Worm (Caenorhabditis elegans) whole organism, L4/young adult: ENCODE measurements around the gene tpra-1.
A peak's percentile ranks its signal among the peaks of the same experiment; 100 is the strongest.

ENCODE experiments used
- W03F9.2 ChIP-seq: fragments of 150-350 bp; optimal IDR thresholded peaks from 2 replicates; lab custom pipeline; 2014; ENCODE audit warnings: missing biosample characterization, missing genetic modification characterization
- dao-5 ChIP-seq: sonication (generic microtip); optimal IDR thresholded peaks from 2 replicates; lab custom pipeline; 2016; ENCODE audit warnings: missing genotype, missing genetic modification characterization, moderate library complexity, missing compliant biosample characterization
- him-1 ChIP-seq: sonication (generic microtip); optimal IDR thresholded peaks from 2 replicates; lab custom pipeline; 2016; ENCODE audit warnings: missing genotype, missing genetic modification reagents, missing genetic modification characterization, missing compliant biosample characterization

Gene tpra-1

DNA sequence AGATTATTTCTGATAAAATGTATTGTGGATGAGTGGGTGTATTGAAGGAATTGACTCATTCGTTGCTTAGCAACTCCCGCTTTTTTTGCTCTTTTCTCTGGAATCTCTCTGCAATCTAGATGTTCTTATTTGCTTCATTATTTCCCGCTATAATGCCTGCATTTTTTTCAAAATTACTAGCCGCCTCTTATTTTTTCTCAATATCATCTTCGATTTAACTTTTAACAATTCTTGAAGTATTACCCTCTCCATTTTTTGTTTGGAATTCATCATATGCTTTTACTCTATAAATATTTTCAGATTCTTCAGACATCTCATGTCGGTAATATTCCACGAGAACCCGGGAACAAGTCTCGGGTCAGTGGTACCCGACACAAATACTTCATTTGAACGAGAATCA lies at the start of gene tpra-1:
Gene tpra-1, plus strand, starts transcription at position 301 of the 400 bp plus-strand sequence.
- TF ChIP-seq W03F9.2 (tag; lab: Kevin White, UChicago), result no peak
- no peak for TF ChIP-seq dao-5 (tag; lab: Kevin White, UChicago)
- TF ChIP-seq him-1 (tag; lab: Kevin White, UChicago), result no peak

DNA sequence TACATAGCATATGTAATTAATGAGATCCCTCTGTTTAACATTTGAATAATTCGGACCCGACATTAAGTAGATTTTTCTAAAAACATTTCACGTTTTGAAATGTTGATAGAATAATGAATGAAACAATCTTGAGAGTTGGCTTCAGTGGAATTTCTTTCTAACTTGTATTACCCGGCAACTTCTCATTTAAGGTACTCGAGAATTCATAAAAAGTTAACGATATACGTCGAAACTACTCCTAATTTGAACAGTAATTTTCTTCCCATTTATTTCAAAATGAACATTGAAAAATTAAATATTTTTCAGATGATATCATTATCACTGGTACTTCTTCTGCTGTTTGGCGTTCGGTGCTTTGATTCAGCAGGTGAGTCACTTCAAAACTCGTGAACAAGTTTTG lies 49.5 kb upstream of the tpra-1 start, which contains the start of gene C27B7.7:
Gene C27B7.7, plus strand, starts transcription at position 301 of the 400 bp plus-strand sequence.
- TF ChIP-seq W03F9.2 (tag; lab: Kevin White, UChicago) (no peak), him-1 (tag; lab: Kevin White, UChicago) (no peak), dao-5 (tag; lab: Kevin White, UChicago) (no peak)

DNA sequence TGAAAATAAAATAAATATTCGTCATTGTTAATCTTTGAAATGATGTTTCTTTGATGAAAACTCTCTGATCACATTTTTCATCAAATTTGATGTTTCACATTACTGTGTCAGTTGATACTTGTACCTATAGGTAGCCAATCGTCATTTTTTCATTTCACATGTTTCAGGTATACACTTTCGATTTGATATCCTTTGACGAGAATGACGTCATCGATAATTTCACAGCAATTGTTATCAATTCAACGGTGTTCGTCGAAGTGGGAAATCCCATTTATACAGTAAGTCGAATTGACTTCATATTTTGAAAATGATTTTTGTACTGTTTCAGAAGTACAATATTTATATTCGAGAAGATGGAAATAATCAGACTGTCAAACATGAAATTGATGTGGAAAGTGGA lies 42.1 kb upstream of the tpra-1 start:
- no peak for TF ChIP-seq dao-5 (tag; lab: Kevin White, UChicago)
- no peak for TF ChIP-seq W03F9.2 (tag; lab: Kevin White, UChicago)
- no peak for TF ChIP-seq him-1 (tag; lab: Kevin White, UChicago)

DNA sequence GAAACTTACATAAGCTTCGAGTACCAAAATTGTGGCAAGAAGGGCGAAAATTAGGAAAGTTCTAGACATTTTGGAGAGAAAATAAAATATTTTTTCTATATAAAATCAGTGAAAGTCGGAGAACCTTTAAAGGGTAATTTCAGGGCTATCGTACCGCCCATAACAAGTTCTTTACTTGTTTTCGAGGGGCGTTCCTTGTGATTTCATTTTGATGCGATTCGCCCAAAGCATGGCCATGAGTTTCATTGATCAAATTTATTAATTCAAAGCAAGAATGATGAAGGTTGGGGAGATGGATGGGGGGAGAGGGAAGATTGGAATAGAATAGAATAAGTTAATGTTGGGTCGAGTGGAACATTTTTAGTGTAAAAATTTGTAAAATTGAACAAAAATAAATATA lies 40.3 kb upstream of the tpra-1 start, which contains the start of gene C27B7.9:
Gene C27B7.9, minus strand, starts transcription at position 101 of the 400 bp plus-strand sequence.
- TF ChIP-seq dao-5 (tag; lab: Kevin White, UChicago) (no peak), W03F9.2 (tag; lab: Kevin White, UChicago) (no peak), him-1 (tag; lab: Kevin White, UChicago) (no peak)

DNA sequence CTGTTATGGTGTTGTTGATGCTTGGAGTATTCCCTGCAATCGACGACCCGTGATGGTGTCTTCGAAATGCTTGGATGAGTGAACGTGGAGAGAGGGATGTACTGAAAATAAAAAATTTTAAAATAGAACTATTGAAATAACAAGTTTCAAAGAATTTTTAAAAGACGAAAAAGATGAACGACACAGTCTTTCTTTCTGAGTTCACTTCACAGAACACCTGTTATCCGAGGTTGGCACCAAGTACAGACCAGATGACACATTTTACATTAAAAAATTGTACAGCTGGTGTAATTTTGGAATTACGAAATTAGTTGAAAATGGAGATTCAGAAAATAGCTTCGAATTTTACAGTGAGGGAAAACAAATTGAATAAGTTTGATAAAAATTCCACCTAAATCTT lies 37.5 kb upstream of the tpra-1 start, which contains the start of gene rap-1:
Gene rap-1, minus strand, starts transcription at position 101 of the 400 bp plus-strand sequence.
- TF ChIP-seq him-1 (tag; lab: Kevin White, UChicago) (no peak), W03F9.2 (tag; lab: Kevin White, UChicago) (no peak), dao-5 (tag; lab: Kevin White, UChicago) (no peak)

DNA sequence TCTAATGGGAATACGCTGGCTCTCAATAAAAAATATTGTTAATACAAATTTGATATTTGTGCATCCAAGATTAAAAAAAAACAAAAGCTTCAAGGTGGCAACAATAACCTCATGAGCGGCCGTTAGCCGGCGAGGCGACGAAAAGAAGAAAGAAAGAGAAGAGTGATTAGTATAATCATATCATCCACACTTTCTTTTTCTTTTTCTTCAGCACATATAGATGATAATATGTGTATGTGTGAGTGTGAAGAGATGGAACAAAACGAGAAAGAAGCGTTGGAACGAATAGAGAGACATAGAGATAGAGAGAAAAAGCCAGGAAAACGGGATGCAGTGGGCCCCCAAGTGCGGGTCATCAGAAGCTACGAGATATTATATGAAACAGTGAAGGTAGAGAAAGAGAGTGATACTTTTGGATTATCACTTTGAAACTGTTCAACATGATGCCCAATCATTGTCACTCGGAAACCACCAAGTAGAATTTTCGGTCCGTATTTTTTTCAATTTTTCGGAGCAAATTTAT lies 35.9 kb upstream of the tpra-1 start:
- TF ChIP-seq dao-5 (tag; lab: Kevin White, UChicago) (no peak), W03F9.2 (tag; lab: Kevin White, UChicago) (no peak), him-1 (tag; lab: Kevin White, UChicago) (no peak)

DNA sequence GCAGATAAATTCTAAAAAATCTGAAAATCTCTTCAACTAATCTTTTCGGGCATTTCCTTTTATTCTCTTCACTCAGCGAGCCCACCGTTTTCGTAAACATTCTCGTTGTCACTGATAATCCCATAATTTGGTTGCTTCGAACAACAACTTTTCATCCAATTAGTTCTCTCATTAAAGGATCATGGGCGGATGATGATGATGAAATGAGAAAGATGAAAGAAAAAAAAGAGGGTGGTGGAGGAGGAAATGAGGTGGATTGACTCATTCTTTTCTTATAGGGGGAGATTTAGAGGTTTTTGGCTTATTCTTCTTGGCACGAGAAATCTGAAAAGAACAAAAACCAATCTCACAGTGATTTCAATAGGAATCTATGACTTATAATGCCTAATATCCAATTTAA lies 35.1 kb upstream of the tpra-1 start:
- TF ChIP-seq W03F9.2 (tag; lab: Kevin White, UChicago), result no peak
- no peak for TF ChIP-seq him-1 (tag; lab: Kevin White, UChicago)

DNA sequence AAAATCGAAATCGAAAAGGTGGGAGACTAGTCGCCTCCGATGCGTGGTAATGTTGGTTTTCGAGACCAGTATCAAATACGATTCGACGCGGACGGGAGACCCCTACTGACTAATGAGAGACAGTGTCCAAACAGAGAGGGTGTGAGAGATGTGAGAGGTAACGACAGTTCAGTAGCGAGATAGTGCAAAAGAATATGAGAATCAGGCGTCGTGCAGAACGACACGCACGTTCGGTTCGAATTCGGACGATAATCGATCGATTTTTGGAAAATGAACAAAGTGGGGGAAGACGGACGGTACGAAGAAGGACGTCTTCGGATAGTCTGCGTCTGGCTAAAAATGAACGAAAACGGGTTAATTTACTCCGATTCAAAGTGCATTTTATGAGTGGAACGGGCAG lies 34.3 kb upstream of the tpra-1 start, which contains the start of gene D1046.16:
Gene D1046.16, plus strand, starts transcription at position 195 of the 400 bp plus-strand sequence.
- TF ChIP-seq W03F9.2 (tag; lab: Kevin White, UChicago) (peak; percentile 4), dao-5 (tag; lab: Kevin White, UChicago) (no peak)

DNA sequence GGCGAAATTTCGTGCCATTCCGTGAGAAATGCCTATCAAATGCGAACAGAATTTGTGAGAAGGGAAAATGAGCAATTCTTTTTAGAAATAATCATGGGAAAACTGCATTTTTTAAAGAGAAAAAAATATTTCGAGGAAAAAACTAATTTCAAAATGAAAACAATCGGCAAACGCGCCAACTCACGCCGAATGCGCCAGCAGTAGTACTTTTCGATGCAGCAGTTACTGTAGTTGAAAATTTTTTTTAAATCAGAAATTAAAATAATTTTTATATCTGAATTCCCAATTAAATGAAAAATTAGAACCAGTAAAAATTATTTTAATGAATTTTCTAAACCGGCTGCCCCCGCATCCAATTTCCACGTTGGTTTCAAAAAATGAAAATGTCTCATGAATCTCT lies 32.9 kb upstream of the tpra-1 start:
- TF ChIP-seq W03F9.2 (tag; lab: Kevin White, UChicago) (peak; percentile 60), dao-5 (tag; lab: Kevin White, UChicago) (no peak)

DNA sequence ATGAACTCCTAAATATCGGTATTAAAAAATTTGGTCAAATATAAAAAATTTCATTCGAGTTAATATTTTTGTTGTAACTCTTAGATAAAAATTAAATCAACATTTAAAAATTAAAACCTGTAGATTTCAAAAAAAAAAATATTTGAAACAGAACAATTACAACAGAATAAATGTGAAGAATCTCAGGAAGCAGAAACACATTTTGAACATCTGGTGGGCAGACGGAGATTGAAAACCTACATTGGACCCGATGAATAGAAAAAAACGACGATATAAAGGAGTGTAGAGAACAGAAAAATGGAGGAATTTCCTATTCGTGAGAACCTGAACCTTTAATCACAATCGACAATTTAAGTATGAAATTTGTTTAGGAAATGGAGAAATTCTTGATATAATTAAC lies 32.2 kb upstream of the tpra-1 start:
- TF ChIP-seq him-1 (tag; lab: Kevin White, UChicago) (no peak), W03F9.2 (tag; lab: Kevin White, UChicago) (no peak), dao-5 (tag; lab: Kevin White, UChicago) (no peak)

DNA sequence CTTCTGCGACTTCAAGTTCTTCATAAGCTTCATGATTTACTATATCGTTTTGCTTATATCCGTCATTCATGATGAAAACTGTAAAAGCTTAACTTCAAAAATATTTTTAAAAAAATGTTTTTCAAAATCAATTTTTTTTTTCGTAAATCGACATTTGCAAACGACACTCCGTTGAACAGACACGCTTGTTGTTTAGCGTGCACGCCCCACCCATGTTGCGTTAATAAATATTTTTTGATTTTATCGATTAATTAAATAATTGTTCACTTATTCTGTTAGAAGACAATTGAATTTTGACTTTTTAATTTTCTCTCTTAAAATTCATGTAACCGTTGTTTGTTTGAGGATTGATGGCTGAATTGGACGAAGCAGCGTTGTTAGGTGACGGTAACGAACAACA lies 30.3 kb upstream of the tpra-1 start, which contains the start of the genes D1046.2 and cfim-2:
Gene D1046.2, minus strand, starts transcription at position 78 of the 400 bp plus-strand sequence.
Gene cfim-2, plus strand, starts transcription at position 335 of the 400 bp plus-strand sequence.
- TF ChIP-seq dao-5 (tag; lab: Kevin White, UChicago), result no peak
- no peak for TF ChIP-seq W03F9.2 (tag; lab: Kevin White, UChicago)
- TF ChIP-seq him-1 (tag; lab: Kevin White, UChicago), result no peak

DNA sequence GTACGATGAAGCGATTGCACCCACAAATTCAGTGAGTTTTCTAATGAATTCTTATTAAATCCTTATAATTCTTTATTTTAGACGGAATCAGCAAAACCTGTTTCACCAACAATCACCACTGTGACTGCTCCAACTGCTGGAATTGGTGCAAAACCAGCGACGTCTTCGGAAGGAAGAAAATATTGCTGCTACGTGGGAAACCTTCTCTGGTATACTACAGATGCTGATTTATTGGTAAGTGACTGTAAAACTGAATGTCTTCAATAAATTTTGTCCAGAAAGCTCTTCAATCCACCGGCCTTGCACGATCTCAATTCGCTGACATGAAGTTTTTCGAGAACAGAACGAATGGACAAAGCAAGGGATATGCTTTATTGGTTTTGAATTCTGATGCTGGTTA lies 29.8 kb upstream of the tpra-1 start:
- TF ChIP-seq W03F9.2 (tag; lab: Kevin White, UChicago) (no peak), dao-5 (tag; lab: Kevin White, UChicago) (no peak), him-1 (tag; lab: Kevin White, UChicago) (no peak)

DNA sequence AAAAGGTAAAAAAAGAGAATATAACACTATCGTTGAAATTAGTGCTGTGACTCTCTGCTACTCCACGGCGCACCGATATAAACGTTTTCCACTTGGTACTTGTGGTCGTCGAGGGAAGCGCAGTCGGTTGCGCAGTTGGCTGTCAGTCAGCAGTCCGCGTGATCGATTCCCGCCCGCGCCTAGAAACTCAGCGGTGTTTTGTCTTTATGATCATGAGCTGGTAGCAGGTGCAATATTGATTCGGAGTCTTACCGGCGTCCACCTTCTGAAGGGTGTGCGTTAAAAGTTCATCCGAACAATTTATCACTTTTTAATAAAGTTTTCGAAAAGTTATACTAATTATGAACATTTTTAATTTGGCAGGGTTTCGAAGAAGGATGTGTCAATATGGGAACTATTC lies 29.2 kb upstream of the tpra-1 start:
- TF ChIP-seq dao-5 (tag; lab: Kevin White, UChicago) (peak; percentile 94), W03F9.2 (tag; lab: Kevin White, UChicago) (peak; percentile 42), him-1 (tag; lab: Kevin White, UChicago) (peak; percentile 60)

DNA sequence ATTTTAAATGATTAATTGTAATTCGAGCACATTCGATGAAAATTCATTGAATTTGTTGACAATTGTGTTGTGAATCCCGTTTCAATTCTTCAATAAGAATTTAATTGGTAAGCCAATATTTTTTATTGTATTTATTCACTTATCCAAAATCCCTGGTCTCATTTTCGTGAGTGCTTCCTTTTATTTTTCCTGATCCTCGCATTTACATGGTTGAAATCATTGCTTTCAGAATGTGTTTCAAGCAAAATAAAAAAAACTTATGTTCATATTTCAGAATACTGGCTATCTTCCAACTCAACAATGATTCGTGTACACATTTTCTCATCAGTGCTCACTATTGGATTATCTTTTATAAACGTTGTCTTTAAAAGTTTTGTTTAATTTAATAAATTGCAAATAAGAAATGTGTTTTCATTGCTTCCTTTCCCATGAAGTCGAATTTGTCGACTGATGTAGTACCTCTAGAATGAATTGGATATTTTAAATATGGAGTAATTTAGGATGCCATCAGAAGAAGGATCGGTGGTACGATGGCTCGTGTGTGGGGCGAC lies 26.3 kb upstream of the tpra-1 start, which contains the start of the genes D1046.18 and slc-25A26:
Gene D1046.18, plus strand, starts transcription at position 301 of the 551 bp plus-strand sequence.
Gene slc-25A26, plus strand, starts transcription at position 501 of the 551 bp plus-strand sequence.
- no peak for TF ChIP-seq W03F9.2 (tag; lab: Kevin White, UChicago)
- no peak for TF ChIP-seq him-1 (tag; lab: Kevin White, UChicago)
- TF ChIP-seq dao-5 (tag; lab: Kevin White, UChicago), result no peak
